Fruit fly (Drosophila melanogaster) whole organism, embryonic: ENCODE data around the gene CG32700.
A peak's percentile ranks its signal among the peaks of the same experiment; 100 is the strongest.

Experiments
- Bdp1 ChIP-seq: fragments of 200-800 bp; sonication (Bioruptor generic); optimal IDR thresholded peaks from 3 replicates; lab custom pipeline; 2016; ENCODE audit warnings: missing biosample characterization, missing genetic modification characterization
- CG10209 ChIP-seq: fragments of 200-800 bp; sonication (Bioruptor generic); optimal IDR thresholded peaks from 3 replicates; lab custom pipeline; 2017; ENCODE audit warnings: missing biosample characterization, mild to moderate bottlenecking, missing genetic modification characterization, missing genetic modification reagents
- CG10959 ChIP-seq: fragments of 200-800 bp; sonication (Bioruptor generic); IDR thresholded peaks from 2 replicates; pipeline ENCODE4 v1.3.6; 2022; ENCODE audit warnings: missing biosample characterization, missing genetic modification characterization
- CG12219 ChIP-seq: fragments of 200-800 bp; sonication (Bioruptor generic); optimal IDR thresholded peaks from 3 replicates; lab custom pipeline; 2018; ENCODE audit warnings: missing biosample characterization, mild to moderate bottlenecking, missing genetic modification characterization
- CG1233 ChIP-seq: fragments of 200-800 bp; sonication (Bioruptor generic); optimal IDR thresholded peaks from 4 replicates; lab custom pipeline; 2018; ENCODE audit warnings: missing biosample characterization, mild to moderate bottlenecking, missing genetic modification characterization
- CG12391 ChIP-seq: fragments of 200-800 bp; sonication (Bioruptor generic); optimal IDR thresholded peaks from 3 replicates; lab custom pipeline; 2018; ENCODE audit warnings: missing biosample characterization, mild to moderate bottlenecking, missing genetic modification characterization, moderate library complexity
- CG16815 ChIP-seq: fragments of 200-800 bp; sonication (Bioruptor generic); optimal IDR thresholded peaks from 3 replicates; lab custom pipeline; 2017; ENCODE audit warnings: missing biosample characterization, mild to moderate bottlenecking, missing genetic modification characterization
- CG17361 ChIP-seq: fragments of 200-800 bp; sonication (Bioruptor generic); IDR thresholded peaks from 3 replicates; pipeline ENCODE4 v1.3.6; 2022; ENCODE audit warnings: missing biosample characterization, missing genetic modification characterization
- CG18764 ChIP-seq: fragments of 200-800 bp; sonication (Bioruptor generic); optimal IDR thresholded peaks from 3 replicates; lab custom pipeline; 2016; ENCODE audit warnings: missing biosample characterization, missing genetic modification characterization
- CG2712 ChIP-seq: fragments of 200-800 bp; optimal IDR thresholded peaks from 3 replicates; lab custom pipeline; 2019; ENCODE audit warnings: missing biosample characterization, mild to moderate bottlenecking, missing genetic modification characterization, moderate library complexity
- CG31224 ChIP-seq: fragments of 200-800 bp; sonication (Bioruptor generic); IDR thresholded peaks from 2 replicates; pipeline ENCODE4 v1.3.6; 2022; ENCODE audit warnings: missing biosample characterization, missing genetic modification characterization
- CG3838 ChIP-seq: fragments of 200-800 bp; sonication (Bioruptor generic); optimal IDR thresholded peaks from 3 replicates; lab custom pipeline; 2016; ENCODE audit warnings: missing biosample characterization, missing genetic modification characterization
- CG4617 ChIP-seq: fragments of 200-800 bp; sonication (Bioruptor generic); optimal IDR thresholded peaks from 3 replicates; lab custom pipeline; 2016; ENCODE audit warnings: missing biosample characterization, missing genetic modification characterization, borderline replicate concordance
- CG7839 ChIP-seq: fragments of 200-800 bp; sonication (Bioruptor generic); optimal IDR thresholded peaks from 3 replicates; lab custom pipeline; 2018; ENCODE audit warnings: missing biosample characterization, mild to moderate bottlenecking, missing genetic modification characterization, moderate library complexity
- CG8388 ChIP-seq: fragments of 200-800 bp; sonication (Bioruptor generic); optimal IDR thresholded peaks from 2 replicates; lab custom pipeline; 2019; ENCODE audit warnings: missing biosample characterization, mild to moderate bottlenecking, missing genetic modification characterization, moderate library complexity
- CG9437 ChIP-seq: fragments of 200-800 bp; sonication (Bioruptor generic); optimal IDR thresholded peaks from 2 replicates; lab custom pipeline; 2018; ENCODE audit warnings: missing biosample characterization, mild to moderate bottlenecking, missing genetic modification characterization
- CG9609 ChIP-seq: fragments of 200-800 bp; sonication (Bioruptor generic); optimal IDR thresholded peaks from 3 replicates; lab custom pipeline; 2016; ENCODE audit warnings: missing biosample characterization, missing genetic modification characterization
- Dref ChIP-seq: fragments of 200-800 bp; sonication (Bioruptor generic); IDR thresholded peaks from 2 replicates; pipeline ENCODE4 v1.3.6; 2022; ENCODE audit warnings: missing biosample characterization, missing genetic modification characterization
- Drgx ChIP-seq: fragments of 200-800 bp; sonication (Bioruptor generic); IDR thresholded peaks from 2 replicates; pipeline ENCODE4 v1.3.6; 2022; ENCODE audit warnings: missing biosample characterization, missing genetic modification characterization
- HLH54F ChIP-seq: fragments of 200-800 bp; sonication (Bioruptor generic); optimal IDR thresholded peaks from 3 replicates; lab custom pipeline; 2016; ENCODE audit warnings: missing biosample characterization, missing genetic modification characterization
- Hey ChIP-seq: fragments of 200-800 bp; sonication (Bioruptor generic); optimal IDR thresholded peaks from 3 replicates; lab custom pipeline; 2018; ENCODE audit warnings: missing biosample characterization, mild to moderate bottlenecking, missing genetic modification characterization
- Jarid2 ChIP-seq: fragments of 200-800 bp; sonication (Bioruptor generic); optimal IDR thresholded peaks from 3 replicates; lab custom pipeline; 2017; ENCODE audit warnings: mild to moderate bottlenecking, missing biosample characterization, missing genetic modification reagents, missing genetic modification characterization
- Myb ChIP-seq: fragments of 200-800 bp; sonication (Bioruptor generic); optimal IDR thresholded peaks from 2 replicates; lab custom pipeline; 2016; ENCODE audit warnings: missing biosample characterization, missing genetic modification characterization
- NC2α ChIP-seq: fragments of 200-800 bp; sonication (Bioruptor generic); optimal IDR thresholded peaks from 2 replicates; lab custom pipeline; 2016; ENCODE audit warnings: missing biosample characterization, missing genetic modification characterization
- Nf-YA ChIP-seq: fragments of 200-800 bp; sonication (Bioruptor generic); IDR thresholded peaks from 2 replicates; pipeline ENCODE4 v1.3.6; 2022; ENCODE audit warnings: missing biosample characterization, missing genetic modification characterization
- Sin3A ChIP-seq: fragments of >200 bp; optimal IDR thresholded peaks from 2 replicates; lab custom pipeline; 2018
- Sox102F ChIP-seq: fragments of 200-800 bp; sonication (Bioruptor generic); optimal IDR thresholded peaks from 2 replicates; lab custom pipeline; 2018; ENCODE audit warnings: missing biosample characterization, mild to moderate bottlenecking, missing genetic modification characterization, moderate library complexity
- Stat92E ChIP-seq, 3 experiments: fragments of >200 bp in 2 of 3; fragments of 200-800 bp in 1 of 3; sonication (Bioruptor generic) in 1 of 3; optimal IDR thresholded peaks; 2 replicates each; lab custom pipeline; 2017 to 2019; ENCODE audit warnings: missing biosample characterization in 3 of 3, missing genetic modification characterization in 3 of 3, mild to moderate bottlenecking in 1 of 3, moderate library complexity in 1 of 3
- TFAM ChIP-seq: fragments of 200-800 bp; sonication (Bioruptor generic); optimal IDR thresholded peaks from 2 replicates; lab custom pipeline; 2017; ENCODE audit warnings: missing biosample characterization, missing genetic modification characterization, inconsistent platforms
- ase ChIP-seq: fragments of 200-800 bp; sonication (Bioruptor generic); IDR thresholded peaks from 3 replicates; pipeline ENCODE4 v1.3.6; 2022; ENCODE audit warnings: missing biosample characterization, missing genetic modification characterization
- bcd ChIP-seq: fragments of 200-800 bp; sonication (Bioruptor generic); optimal IDR thresholded peaks from 2 replicates; lab custom pipeline; 2017; ENCODE audit warnings: missing biosample characterization, mild to moderate bottlenecking, missing genetic modification characterization
- crol ChIP-seq: fragments of 200-800 bp; sonication (Bioruptor generic); IDR thresholded peaks from 2 replicates; pipeline ENCODE4 v1.3.6; 2022; ENCODE audit warnings: missing biosample characterization, missing genetic modification characterization
- fd96Cb ChIP-seq: fragments of 200-800 bp; sonication (Bioruptor generic); optimal IDR thresholded peaks from 2 replicates; lab custom pipeline; 2018; ENCODE audit warnings: missing biosample characterization, mild to moderate bottlenecking, missing genetic modification characterization, moderate library complexity
- grau ChIP-seq: fragments of 200-800 bp; optimal IDR thresholded peaks from 3 replicates; lab custom pipeline; 2019; ENCODE audit warnings: missing biosample characterization, mild to moderate bottlenecking, missing genetic modification characterization, moderate library complexity
- insv ChIP-seq, 2 experiments: fragments of 200-800 bp; sonication (Bioruptor generic); optimal IDR thresholded peaks; 3 replicates each; lab custom pipeline; 2016 to 2018; ENCODE audit warnings: missing biosample characterization in 2 of 2, missing genetic modification characterization in 2 of 2
- maf-S ChIP-seq: fragments of 200-800 bp; sonication (Bioruptor generic); optimal IDR thresholded peaks from 2 replicates; lab custom pipeline; 2016; ENCODE audit warnings: missing biosample characterization, missing genetic modification characterization
- p53 ChIP-seq: fragments of 200-800 bp; sonication (Bioruptor generic); optimal IDR thresholded peaks from 2 replicates; lab custom pipeline; 2016; ENCODE audit warnings: missing biosample characterization, missing genetic modification characterization
- pros ChIP-seq: fragments of 200-800 bp; sonication (Bioruptor generic); optimal IDR thresholded peaks from 3 replicates; lab custom pipeline; 2019; ENCODE audit warnings: missing biosample characterization, mild to moderate bottlenecking, missing genetic modification characterization, moderate library complexity
- repo ChIP-seq: fragments of 200-800 bp; sonication (Bioruptor generic); optimal IDR thresholded peaks from 2 replicates; lab custom pipeline; 2016; ENCODE audit warnings: missing biosample characterization, missing genetic modification characterization
- rib ChIP-seq: fragments of 200-800 bp; sonication (Bioruptor generic); IDR thresholded peaks from 2 replicates; pipeline ENCODE4 v1.3.6; 2022; ENCODE audit warnings: missing biosample characterization, missing genetic modification characterization
- sc ChIP-seq, 3 experiments: fragments of >200 bp in 2 of 3; fragments of 200-800 bp in 1 of 3; sonication (Bioruptor generic) in 1 of 3; optimal IDR thresholded peaks; 2 replicates in 2 of 3; 3 replicates in 1 of 3; lab custom pipeline; 2017; ENCODE audit warnings: mild to moderate bottlenecking in 1 of 3, missing biosample characterization in 1 of 3, missing genetic modification characterization in 1 of 3, missing genetic modification reagents in 1 of 3
- seq ChIP-seq: fragments of 200-800 bp; sonication (Bioruptor generic); IDR thresholded peaks from 2 replicates; pipeline ENCODE4 v1.3.6; 2022; ENCODE audit warnings: missing biosample characterization, missing genetic modification characterization
- sim ChIP-seq: fragments of 200-800 bp; sonication (Bioruptor generic); IDR thresholded peaks from 2 replicates; pipeline ENCODE4 v1.3.6; 2022; ENCODE audit warnings: missing biosample characterization, missing genetic modification characterization
- slbo ChIP-seq: fragments of 200-800 bp; sonication (Bioruptor generic); IDR thresholded peaks from 2 replicates; pipeline ENCODE4 v1.3.6; 2022; ENCODE audit warnings: missing biosample characterization, missing genetic modification characterization
- slou ChIP-seq: fragments of 200-800 bp; sonication (Bioruptor generic); optimal IDR thresholded peaks from 3 replicates; lab custom pipeline; 2016; ENCODE audit warnings: missing biosample characterization, missing genetic modification characterization
- so ChIP-seq: fragments of 200-800 bp; sonication (Bioruptor generic); IDR thresholded peaks from 3 replicates; pipeline ENCODE4 v1.3.6; 2022; ENCODE audit warnings: missing biosample characterization, missing genetic modification characterization
- unpg ChIP-seq: fragments of 200-800 bp; sonication (Bioruptor generic); optimal IDR thresholded peaks from 3 replicates; lab custom pipeline; 2018; ENCODE audit warnings: missing biosample characterization, mild to moderate bottlenecking, missing genetic modification characterization, moderate library complexity
- vnd ChIP-seq: fragments of 200-800 bp; sonication (Bioruptor generic); IDR thresholded peaks from 3 replicates; pipeline ENCODE4 v1.3.6; 2022; ENCODE audit warnings: missing biosample characterization, missing genetic modification characterization; ENCODE audit not compliant: partially characterized antibody

Gene CG32700

DNA sequence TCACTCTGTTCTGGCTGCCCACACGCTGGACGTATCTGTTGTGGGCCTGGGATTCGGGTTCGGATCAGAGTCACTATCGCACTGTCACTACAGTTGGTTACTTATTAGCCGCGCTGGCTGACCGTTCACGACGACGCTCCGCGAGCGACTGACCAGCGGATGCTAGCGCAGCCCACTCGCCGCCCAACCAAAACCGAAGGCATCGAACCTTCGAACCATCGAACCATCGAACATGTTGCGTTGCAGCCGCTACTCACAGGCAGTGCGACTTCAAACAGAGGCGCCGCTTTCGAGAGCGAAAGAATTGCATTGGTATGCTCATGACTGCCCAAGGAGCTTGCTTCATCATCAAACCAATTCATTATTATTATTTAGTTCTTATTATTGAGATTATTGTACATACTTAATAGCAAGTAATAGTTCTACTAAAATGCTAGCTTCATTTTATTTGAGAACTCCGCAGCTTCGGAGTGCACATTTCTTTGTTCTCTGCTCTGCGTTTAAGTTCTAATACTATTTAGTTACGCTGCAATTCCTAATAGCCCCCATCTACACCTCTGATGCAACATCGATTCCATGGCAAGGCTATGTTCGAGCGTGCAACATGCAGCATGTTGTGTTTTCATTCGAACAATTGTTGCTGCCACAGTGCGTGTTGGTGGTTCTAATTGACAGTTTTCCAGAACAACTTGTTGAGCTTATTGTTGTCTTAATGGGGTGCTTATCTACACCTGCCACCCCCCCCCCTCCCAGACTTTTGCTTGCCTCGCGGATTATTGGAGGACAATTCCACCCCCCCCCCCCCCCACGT is 50.4 kb downstream of the CG32700 start, which contains the start of gene mgl (continued):
- peak; percentile 74 for TF ChIP-seq unpg (GFP tag; lab: Kevin White, UChicago)
- no peak for TF ChIP-seq Hey (tag; lab: Kevin White, UChicago)
- peak; percentile 51 for TF ChIP-seq Bdp1 (GFP tag; lab: Kevin White, UChicago)
- TF ChIP-seq CG16815 (GFP tag; lab: Kevin White, UChicago), result peak; percentile 82
- peak; percentile 42 for TF ChIP-seq NC2α (GFP tag; lab: Kevin White, UChicago)
- peak; percentile 75 for TF ChIP-seq CG8388 (GFP tag; lab: Kevin White, UChicago)
- TF ChIP-seq CG1233 (GFP tag; lab: Kevin White, UChicago), result peak; percentile 49
- TF ChIP-seq CG12219 (GFP tag; lab: Kevin White, UChicago), result peak; percentile 62
- TF ChIP-seq crol (GFP tag; lab: Robert Waterston, UW), result peak; percentile 65
- TF ChIP-seq so, result peak; percentile 68; the same call in 1 of the 3 replicates
- peak; percentile 14; the same call in 1 of the 2 replicates for TF ChIP-seq rib
- TF ChIP-seq repo (GFP tag; lab: Kevin White, UChicago), result peak; percentile 26
- no peak for TF ChIP-seq sim (GFP tag; lab: Robert Waterston, UW)
- TF ChIP-seq Jarid2 (GFP tag; lab: Kevin White, UChicago), result peak; percentile 94
- TF ChIP-seq Stat92E (GFP tag; optimal IDR thresholded peaks at IDR 0.05; lab: Kevin White, UChicago), result peak in 1 of 3 experiments; percentile 13
- TF ChIP-seq CG9437 (GFP tag; lab: Kevin White, UChicago), result peak; percentile 75
- TF ChIP-seq vnd (GFP tag; lab: Robert Waterston, UW), result no peak
- TF ChIP-seq CG10959 (GFP tag; lab: Robert Waterston, UW), result peak; percentile 26; the same call in 1 of the 2 replicates
- peak; percentile 85 for TF ChIP-seq fd96Cb
- TF ChIP-seq CG3838 (GFP tag; lab: Kevin White, UChicago), result peak; percentile 86
- TF ChIP-seq HLH54F (GFP tag; lab: Kevin White, UChicago), result peak; percentile 59
- peak; percentile 60 for TF ChIP-seq slou
- TF ChIP-seq CG18764 (GFP tag; lab: Kevin White, UChicago), result peak; percentile 61
- no peak for TF ChIP-seq CG31224 (GFP tag; lab: Robert Waterston, UW)
- TF ChIP-seq Sox102F (GFP tag; lab: Kevin White, UChicago), result peak; percentile 82
- peak; percentile 93 for TF ChIP-seq CG17361 (GFP tag; lab: Robert Waterston, UW)
- no peak for TF ChIP-seq Dref (GFP tag; lab: Robert Waterston, UW)
- no peak; the same call in 2 of the 3 replicates for TF ChIP-seq ase (GFP tag; lab: Robert Waterston, UW)
- peak; percentile 0 for TF ChIP-seq maf-S (GFP tag; lab: Kevin White, UChicago)
- peak; percentile 95 for TF ChIP-seq Drgx (GFP tag; lab: Robert Waterston, UW)
- TF ChIP-seq CG2712 (tag; lab: Kevin White, UChicago), result peak; percentile 90
- no peak for TF ChIP-seq Myb (GFP tag; lab: Kevin White, UChicago)
- TF ChIP-seq insv (GFP tag; optimal IDR thresholded peaks at IDR 0.05; lab: Kevin White, UChicago), result peak in 1 of 2 experiments; percentile 36
- TF ChIP-seq slbo (GFP tag; lab: Robert Waterston, UW), result peak; percentile 40; the same call in 1 of the 2 replicates
- no peak for TF ChIP-seq Sin3A (lab: Kevin White, UChicago)
- TF ChIP-seq Nf-YA (GFP tag; lab: Robert Waterston, UW), result no peak
- TF ChIP-seq CG7839, result peak; percentile 83
- TF ChIP-seq CG10209 (GFP tag; lab: Kevin White, UChicago), result peak; percentile 83
- TF ChIP-seq p53 (GFP tag; lab: Kevin White, UChicago), result no peak
- TF ChIP-seq grau (tag; lab: Kevin White, UChicago), result peak; percentile 80
- TF ChIP-seq bcd (GFP tag; lab: Kevin White, UChicago), result peak; percentile 81
- peak; percentile 59 for TF ChIP-seq seq (GFP tag; lab: Robert Waterston, UW)
- TF ChIP-seq TFAM (GFP tag; lab: Kevin White, UChicago), result no peak
- peak; percentile 17 for TF ChIP-seq pros (GFP tag; lab: Kevin White, UChicago)
- TF ChIP-seq sc (optimal IDR thresholded peaks at IDR 0.05; lab: Kevin White, UChicago), result no peak
- peak; percentile 79 for TF ChIP-seq sc (GFP tag; optimal IDR thresholded peaks at IDR 0.05; lab: Kevin White, UChicago)
- peak; percentile 39 for TF ChIP-seq CG9609
- peak; percentile 79 for TF ChIP-seq CG12391
- peak; percentile 44 for TF ChIP-seq CG4617 (GFP tag; lab: Kevin White, UChicago)
